Worm (Caenorhabditis elegans) whole organism, L3 larva: ENCODE data around the gene srh-183.

ENCODE experiments used
- fkh-10 ChIP-seq: sonication (generic microtip); optimal IDR thresholded peaks from 2 replicates; lab custom pipeline; 2017; ENCODE audit warnings: missing biosample characterization, missing genetic modification reagents, missing genetic modification characterization
- nhr-12 ChIP-seq: fragments of 150-350 bp; optimal IDR thresholded peaks from 2 replicates; lab custom pipeline; 2014; ENCODE audit warnings: missing biosample characterization, missing genetic modification characterization

DNA sequence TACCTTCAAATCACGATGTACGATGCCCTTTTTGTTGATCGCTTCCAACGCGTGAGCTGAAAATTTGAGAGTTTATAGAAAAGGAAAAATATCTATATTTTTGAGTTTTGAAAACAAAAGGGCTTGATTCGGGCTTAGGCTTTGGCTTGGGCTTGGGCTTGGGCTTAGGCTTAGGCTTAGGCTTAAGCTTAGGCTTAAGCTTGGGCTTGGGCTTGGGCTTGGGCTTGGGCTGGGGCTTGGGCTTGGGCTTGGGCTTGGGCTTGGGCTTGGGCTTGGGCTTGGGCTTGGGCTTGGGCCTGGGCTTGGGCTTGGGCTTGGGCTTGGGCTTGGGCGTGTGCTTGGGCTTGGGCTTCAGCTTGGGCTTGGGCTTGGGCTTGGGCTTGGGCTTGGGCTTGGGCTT lies 24.1 kb upstream of the srh-183 start:
- TF ChIP-seq nhr-12 (tag; lab: Kevin White, UChicago) (no peak), fkh-10 (no peak)
